Fruit fly (Drosophila melanogaster) S2 (cell line): ENCODE data around the gene CG14286.

ENCODE experiments used
- CG8478 ChIP-seq: fragments of >200 bp; optimal IDR thresholded peaks from 2 replicates; lab custom pipeline; 2018
- CTCF ChIP-seq, 2 experiments: fragments of >200 bp; optimal IDR thresholded peaks; 2 replicates each; lab custom pipeline; 2018

DNA sequence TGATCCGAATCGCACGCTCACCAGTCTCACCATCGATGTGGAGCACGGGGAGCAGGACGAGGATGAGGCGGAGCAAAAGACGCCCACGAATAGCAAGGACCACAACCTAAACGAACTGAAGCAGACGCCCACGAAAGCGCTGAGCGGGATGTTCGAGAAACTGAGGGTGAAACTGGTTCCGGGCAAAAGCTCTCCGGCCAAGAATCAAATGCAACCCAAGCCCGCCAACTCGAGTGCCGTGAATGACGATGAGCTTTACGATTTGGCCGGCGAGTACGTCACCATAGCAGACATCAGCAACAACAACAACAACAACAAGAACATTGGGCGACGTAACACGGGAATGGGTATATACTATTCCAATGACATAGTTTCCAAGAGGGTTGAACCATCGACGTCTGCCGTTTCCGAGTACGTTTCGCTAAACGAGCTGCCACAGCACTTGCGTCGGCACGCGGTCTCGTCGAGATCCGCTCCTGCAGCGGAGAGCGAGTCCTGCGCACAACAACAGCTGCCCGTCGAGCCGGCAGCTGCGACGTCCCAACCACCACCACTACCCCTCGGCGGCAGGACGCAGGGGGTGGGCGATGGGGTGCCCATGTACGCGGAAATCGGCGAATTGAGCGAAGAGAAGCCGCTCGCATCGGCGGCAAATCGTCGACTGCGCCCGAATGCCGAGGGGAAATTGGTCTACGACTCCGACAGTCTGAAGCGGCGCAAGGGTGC, 6.4 kb upstream of the CG14286 start:
- TF ChIP-seq CG8478 (no peak), CTCF (optimal IDR thresholded peaks at IDR 0.05; lab: Kevin White, UChicago) (no peak)
